Worm (Caenorhabditis elegans): Measurements from ENCODE around the gene sri-73.

sri-73 gene

DNA sequence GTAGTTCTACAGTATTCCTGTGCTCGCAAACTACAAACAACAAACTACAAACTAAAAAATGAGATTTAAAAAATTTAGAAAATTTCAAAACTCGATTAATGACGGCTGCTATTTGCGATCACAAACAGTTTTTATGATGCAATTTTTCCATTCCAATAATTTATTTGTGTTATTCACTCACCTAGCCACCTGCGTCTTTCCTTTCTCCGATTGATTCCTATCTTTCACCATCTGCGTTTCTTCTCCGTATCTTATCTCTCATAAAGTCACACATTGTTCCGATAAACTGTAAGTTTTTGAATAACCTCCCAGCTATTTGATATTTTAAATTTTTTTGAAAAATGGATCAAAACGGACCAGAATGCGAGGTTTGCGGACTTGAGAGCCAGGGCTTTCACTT lies 31.7 kb downstream of the sri-73 start, which contains the start of gene nhr-132:
Gene nhr-132 (plus strand): TSS at position 271 of the 400 bp plus-strand sequence.
- no peak for TF ChIP-seq ztf-23 (GFP tag; IDR thresholded peaks at IDR 0.05)
- TF ChIP-seq T22C8.4 (GFP tag; IDR thresholded peaks at IDR 0.05), result no peak
- no peak for TF ChIP-seq med-1 (GFP tag; optimal IDR thresholded peaks at IDR 0.05; ENCODE audit: insufficient read depth)
- no peak for TF ChIP-seq flt-1 (GFP tag; IDR thresholded peaks at IDR 0.05)
- no peak for TF ChIP-seq klf-2 (GFP tag; conservative IDR thresholded peaks at IDR 0.05)
- no peak for TF ChIP-seq cog-1 (tag; optimal IDR thresholded peaks at IDR 0.05)
- no peak for TF ChIP-seq ref-1 (GFP tag; conservative IDR thresholded peaks at IDR 0.05)
- TF ChIP-seq ztf-29 (GFP tag; IDR thresholded peaks at IDR 0.05), result no peak
- TF ChIP-seq tab-1 (GFP tag; IDR thresholded peaks at IDR 0.05), result no peak

ce11 chrV:532046-532445 lies 33.8 kb downstream of the sri-73 start, which contains the start of gene nhr-58:
Gene nhr-58, plus strand, starts transcription at chrV:532259.
- TF ChIP-seq ref-1 (GFP tag; conservative IDR thresholded peaks at IDR 0.05) (no peak), med-1 (GFP tag; optimal IDR thresholded peaks at IDR 0.05; ENCODE audit: insufficient read depth) (no peak), ztf-29 (GFP tag; IDR thresholded peaks at IDR 0.05) (0 out of 2 replicates have a peak, but pooled peaks have one; percentile 10), T22C8.4 (GFP tag; IDR thresholded peaks at IDR 0.05) (no peak), ztf-23 (GFP tag; IDR thresholded peaks at IDR 0.05) (no peak), cog-1 (tag; optimal IDR thresholded peaks at IDR 0.05) (peak; percentile 47), flt-1 (GFP tag; IDR thresholded peaks at IDR 0.05) (no peak), klf-2 (GFP tag; conservative IDR thresholded peaks at IDR 0.05) (no peak)

DNA sequence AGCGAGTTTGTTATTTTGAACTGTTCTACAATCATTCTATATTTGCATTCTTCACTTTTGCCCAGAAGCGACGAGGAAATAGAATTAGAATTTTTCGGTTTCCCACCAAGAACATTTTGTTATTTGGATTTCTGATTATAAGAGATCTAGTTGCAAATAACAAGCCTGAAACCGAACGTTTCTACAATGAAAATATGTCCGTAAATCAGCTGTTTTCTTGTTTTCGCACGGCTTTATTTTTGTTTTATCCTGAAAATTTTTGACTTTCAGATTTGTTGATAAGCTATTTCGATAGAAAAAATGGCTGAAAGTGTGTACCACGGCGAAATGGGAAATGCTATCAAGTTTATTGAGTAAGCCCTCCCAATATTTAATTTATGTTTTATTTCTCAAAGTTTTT lies 38.3 kb downstream of the sri-73 start, which contains the start of gene srw-108:
Gene srw-108 (plus strand): TSS at position 301 of the 400 bp plus-strand sequence.
- TF ChIP-seq med-1 (GFP tag; optimal IDR thresholded peaks at IDR 0.05; ENCODE audit: insufficient read depth) (no peak), ref-1 (GFP tag; conservative IDR thresholded peaks at IDR 0.05) (no peak), T22C8.4 (GFP tag; IDR thresholded peaks at IDR 0.05) (no peak), ztf-29 (GFP tag; IDR thresholded peaks at IDR 0.05) (no peak), cog-1 (tag; optimal IDR thresholded peaks at IDR 0.05) (no peak), flt-1 (GFP tag; IDR thresholded peaks at IDR 0.05) (no peak), ztf-23 (GFP tag; IDR thresholded peaks at IDR 0.05) (no peak)

DNA sequence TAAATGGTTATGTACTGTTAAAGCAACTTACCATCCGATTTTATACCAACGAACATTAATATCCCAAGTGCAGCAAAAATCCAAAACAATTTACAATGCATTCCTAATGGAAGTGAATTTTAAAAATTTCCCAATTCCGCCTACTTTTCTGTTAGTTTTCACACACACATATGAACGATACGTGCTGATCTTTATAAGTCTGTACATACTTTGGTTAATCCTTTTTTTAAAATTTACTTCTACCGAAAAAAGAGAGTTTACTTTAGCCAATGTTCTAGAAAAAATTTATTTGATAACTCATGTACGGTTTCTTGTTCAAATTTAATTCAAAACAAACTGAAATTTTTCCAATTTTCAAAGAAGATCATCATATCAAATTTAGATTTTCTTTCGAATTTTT lies 40.8 kb downstream of the sri-73 start, which contains the start of gene R11G11.16:
Gene R11G11.16 (minus strand): TSS at position 101 of the 400 bp plus-strand sequence.
- no peak for TF ChIP-seq flt-1 (GFP tag; IDR thresholded peaks at IDR 0.05)
- no peak for TF ChIP-seq tab-1 (GFP tag; IDR thresholded peaks at IDR 0.05)
- no peak for TF ChIP-seq ref-1 (GFP tag; conservative IDR thresholded peaks at IDR 0.05)
- no peak for TF ChIP-seq cog-1 (tag; optimal IDR thresholded peaks at IDR 0.05)
- TF ChIP-seq ztf-29 (GFP tag; IDR thresholded peaks at IDR 0.05), result no peak
- no peak for TF ChIP-seq med-1 (GFP tag; optimal IDR thresholded peaks at IDR 0.05; ENCODE audit: insufficient read depth)

ce11 chrV:524058-524457 lies 41.8 kb downstream of the sri-73 start, which contains the start of gene lipl-3:
Gene lipl-3, minus strand, starts transcription at chrV:524218.
- TF ChIP-seq ref-1 (GFP tag; conservative IDR thresholded peaks at IDR 0.05) (no peak), T22C8.4 (GFP tag; IDR thresholded peaks at IDR 0.05) (no peak), tab-1 (GFP tag; IDR thresholded peaks at IDR 0.05) (no peak)

ce11 chrV:521517-521916 lies 44.4 kb downstream of the sri-73 start, which contains the start of gene srw-107:
Gene srw-107, minus strand, starts transcription at chrV:521617.
- no peak for TF ChIP-seq ztf-29 (GFP tag; IDR thresholded peaks at IDR 0.05)
- TF ChIP-seq flt-1 (GFP tag; IDR thresholded peaks at IDR 0.05), result no peak
- TF ChIP-seq ref-1 (GFP tag; conservative IDR thresholded peaks at IDR 0.05), result no peak
- no peak for TF ChIP-seq cog-1 (tag; optimal IDR thresholded peaks at IDR 0.05)
- TF ChIP-seq klf-2 (GFP tag; conservative IDR thresholded peaks at IDR 0.05), result no peak
- no peak for TF ChIP-seq tab-1 (GFP tag; IDR thresholded peaks at IDR 0.05)

DNA sequence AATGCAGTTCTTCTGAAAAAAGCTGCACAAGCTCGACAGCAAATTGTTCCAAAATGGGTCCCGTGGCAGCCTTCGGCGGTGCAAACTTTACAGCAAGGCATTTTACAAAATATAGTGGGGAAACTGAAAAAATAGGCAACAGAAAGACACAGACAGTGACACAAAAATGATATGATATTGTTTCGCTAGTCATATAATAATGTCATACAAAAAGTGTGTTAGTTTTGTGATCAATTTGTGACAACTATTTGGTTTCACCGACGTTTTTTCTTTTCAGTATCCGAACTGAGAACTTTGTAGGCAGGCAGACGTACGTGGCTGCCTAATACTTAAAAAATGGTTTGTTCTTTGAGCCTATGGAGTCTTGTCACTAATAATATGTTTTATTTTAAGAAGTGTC lies 46.4 kb downstream of the sri-73 start, which contains the start of gene nhr-210:
Gene nhr-210 (minus strand): TSS at position 101 of the 400 bp plus-strand sequence.
- TF ChIP-seq T22C8.4 (GFP tag; IDR thresholded peaks at IDR 0.05) (no peak), cog-1 (tag; optimal IDR thresholded peaks at IDR 0.05) (no peak), flt-1 (GFP tag; IDR thresholded peaks at IDR 0.05) (no peak), tab-1 (GFP tag; IDR thresholded peaks at IDR 0.05) (no peak), ref-1 (GFP tag; conservative IDR thresholded peaks at IDR 0.05) (no peak), med-1 (GFP tag; optimal IDR thresholded peaks at IDR 0.05; ENCODE audit: insufficient read depth) (no peak), ztf-29 (GFP tag; IDR thresholded peaks at IDR 0.05) (no peak), ztf-23 (GFP tag; IDR thresholded peaks at IDR 0.05) (no peak), klf-2 (GFP tag; conservative IDR thresholded peaks at IDR 0.05) (no peak)

Measured in whole organism, midembryonic.